Fruit fly (Drosophila melanogaster): ENCODE measurements around the gene Srp54k.

Gene Srp54k

dm6 chr3L:5133704-5134430 is 18.6 kb upstream of the Srp54k start, which contains the start of gene Yod1:
Gene Yod1 (plus strand): TSS chr3L:5133871.
- TF ChIP-seq BEAF-32 (GFP tag; optimal IDR thresholded peaks at IDR 0.05) = peak; percentile 68
- no peak for TF ChIP-seq toy (GFP tag; IDR thresholded peaks at IDR 0.05)
- TF ChIP-seq CG10565 (GFP tag; optimal IDR thresholded peaks at IDR 0.05) = no peak
- TF ChIP-seq CG3847 (GFP tag; IDR thresholded peaks at IDR 0.05) = peak; percentile 13; the same call in 1 of the 2 replicates
- TF ChIP-seq phol (tag; optimal IDR thresholded peaks at IDR 0.05) = peak; percentile 28
- peak; percentile 73 for TF ChIP-seq CG7963 (GFP tag; IDR thresholded peaks at IDR 0.05; ENCODE audit: partially characterized antibody)
- peak; percentile 97 for TF ChIP-seq stwl (tag; optimal IDR thresholded peaks at IDR 0.05)
- TF ChIP-seq CG16813 (GFP tag; IDR thresholded peaks at IDR 0.05; ENCODE audit: partially characterized antibody) = peak; percentile 64
- TF ChIP-seq Scr (GFP tag; IDR thresholded peaks at IDR 0.05; ENCODE audit: partially characterized antibody) = peak; percentile 67
- no peak for TF ChIP-seq CG9215 (GFP tag; IDR thresholded peaks at IDR 0.05)
- peak; percentile 1 for TF ChIP-seq zen (tag; optimal IDR thresholded peaks at IDR 0.05)
- TF ChIP-seq hb (GFP tag; IDR thresholded peaks at IDR 0.05; ENCODE audit: partially characterized antibody) = peak; percentile 66; the same call in 2 of the 3 replicates
- peak; percentile 73 for TF ChIP-seq amos (GFP tag; IDR thresholded peaks at IDR 0.05; ENCODE audit: partially characterized antibody)
- TF ChIP-seq ato (GFP tag; IDR thresholded peaks at IDR 0.05; ENCODE audit: partially characterized antibody) = peak; percentile 76
- peak; percentile 69 for TF ChIP-seq sqz (GFP tag; optimal IDR thresholded peaks at IDR 0.05)
- TF ChIP-seq CG10321 (GFP tag; IDR thresholded peaks at IDR 0.05) = no peak
- peak; percentile 76 for TF ChIP-seq MESR4 (GFP tag; optimal IDR thresholded peaks at IDR 0.05)
- TF ChIP-seq CG8924 (tag; optimal IDR thresholded peaks at IDR 0.05) = peak; percentile 40
- TF ChIP-seq vnd (GFP tag; IDR thresholded peaks at IDR 0.05; ENCODE audit: partially characterized antibody) = peak; percentile 79
- TF ChIP-seq CG13287 (GFP tag; IDR thresholded peaks at IDR 0.05; ENCODE audit: partially characterized antibody) = peak; percentile 83
- TF ChIP-seq CG15514 (GFP tag; optimal IDR thresholded peaks at IDR 0.05) = peak; percentile 64
- peak; percentile 81; the same call in 3 of the 4 replicates for TF ChIP-seq Dll (GFP tag; IDR thresholded peaks at IDR 0.05; ENCODE audit: partially characterized antibody)
- peak; percentile 16 for TF ChIP-seq exex (tag; optimal IDR thresholded peaks at IDR 0.05)
- peak; percentile 64; the same call in 2 of the 3 replicates for TF ChIP-seq Opbp (GFP tag; IDR thresholded peaks at IDR 0.05; ENCODE audit: partially characterized antibody)
- TF ChIP-seq CG14710 (tag; optimal IDR thresholded peaks at IDR 0.05) = peak; percentile 78
- peak; percentile 87 for TF ChIP-seq CG34224 (GFP tag; IDR thresholded peaks at IDR 0.05; ENCODE audit: partially characterized antibody)
- TF ChIP-seq CG2129 (GFP tag; IDR thresholded peaks at IDR 0.05; ENCODE audit: partially characterized antibody) = peak; percentile 21; the same call in 1 of the 2 replicates
- TF ChIP-seq D19A (tag; optimal IDR thresholded peaks at IDR 0.05) = no peak
- TF ChIP-seq esg (GFP tag; conservative IDR thresholded peaks at IDR 0.05) = no peak
- peak; percentile 98 for TF ChIP-seq E2f2 (GFP tag; IDR thresholded peaks at IDR 0.05)
- TF ChIP-seq CG18262 (tag; optimal IDR thresholded peaks at IDR 0.05) = no peak
- peak; percentile 77 for TF ChIP-seq sna (GFP tag; IDR thresholded peaks at IDR 0.05; ENCODE audit: partially characterized antibody)
- TF ChIP-seq CG15601 (tag; optimal IDR thresholded peaks at IDR 0.05) = peak; percentile 47
- TF ChIP-seq gem (tag; optimal IDR thresholded peaks at IDR 0.05) = peak; percentile 18
- peak; percentile 30 for TF ChIP-seq CG9797 (GFP tag; optimal IDR thresholded peaks at IDR 0.05)
- TF ChIP-seq CG11560 (tag; IDR thresholded peaks at IDR 0.05) = peak; percentile 96
- peak; percentile 50; the same call in 2 of the 3 replicates for TF ChIP-seq mld (GFP tag; IDR thresholded peaks at IDR 0.05; ENCODE audit: partially characterized antibody)
- peak in 1 of 2 experiments; percentile 11 for TF ChIP-seq crp (GFP tag; optimal IDR thresholded peaks at IDR 0.05)
- TF ChIP-seq Myb (GFP tag; optimal IDR thresholded peaks at IDR 0.05) = peak; percentile 86
- TF ChIP-seq knrl (GFP tag; IDR thresholded peaks at IDR 0.05; ENCODE audit: partially characterized antibody) = peak; percentile 62
- peak; percentile 57 for TF ChIP-seq CG12659 (GFP tag; optimal IDR thresholded peaks at IDR 0.05)
- no peak for TF ChIP-seq CG32532 (GFP tag; IDR thresholded peaks at IDR 0.05)
- no peak for TF ChIP-seq Dip3 (GFP tag; optimal IDR thresholded peaks at IDR 0.05)
- TF ChIP-seq bbx (GFP tag; IDR thresholded peaks at IDR 0.05; ENCODE audit: partially characterized antibody) = peak; percentile 67
- no peak for TF ChIP-seq CG10274 (GFP tag; optimal IDR thresholded peaks at IDR 0.05)

Measured in whole organism, embryonic.